Worm (Caenorhabditis elegans): ENCODE measurements around the gene K06H6.4.

DNA sequence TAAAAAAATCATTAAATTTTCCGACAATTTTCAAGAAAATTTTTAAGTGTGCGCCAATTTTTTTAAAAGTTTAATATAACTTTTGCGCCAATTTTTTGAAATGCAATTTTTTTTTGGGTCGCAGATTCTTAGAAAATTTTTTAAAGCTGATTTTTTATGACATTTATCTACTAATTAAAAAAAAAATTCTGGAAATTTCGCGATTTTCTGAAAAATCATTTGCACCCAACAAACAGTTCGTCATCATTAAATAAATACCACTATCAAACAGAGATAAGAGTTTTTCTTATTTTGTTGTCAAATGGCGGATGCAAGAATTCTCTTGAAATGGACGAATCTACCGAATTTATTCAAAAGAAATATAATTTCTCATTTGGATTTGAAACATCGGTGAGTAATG, 36.2 kb downstream of the K06H6.4 start, which contains the start of gene F48G7.13:
- TF ChIP-seq skn-1 (tag; optimal IDR thresholded peaks at IDR 0.05): no peak
- TF ChIP-seq nhr-12 (tag; optimal IDR thresholded peaks at IDR 0.05): no peak
- no peak for TF ChIP-seq mdl-1 (tag; optimal IDR thresholded peaks at IDR 0.05)
- no peak for TF ChIP-seq nfya-1 (tag; optimal IDR thresholded peaks at IDR 0.05; ENCODE audit: insufficient read depth)
- no peak for TF ChIP-seq elt-2 (tag; optimal IDR thresholded peaks at IDR 0.05)
- TF ChIP-seq eor-1 (tag; optimal IDR thresholded peaks at IDR 0.05): no peak
- TF ChIP-seq lin-15B (tag; optimal IDR thresholded peaks at IDR 0.05): no peak
- no peak for TF ChIP-seq unc-39 (tag; optimal IDR thresholded peaks at IDR 0.05)
- no peak for TF ChIP-seq pqm-1 (tag; optimal IDR thresholded peaks at IDR 0.05)
- TF ChIP-seq ztf-4 (tag; optimal IDR thresholded peaks at IDR 0.05): no peak
- no peak for TF ChIP-seq unc-62 (GFP tag; optimal IDR thresholded peaks at IDR 0.05)
- no peak for TF ChIP-seq egl-27 (tag; optimal IDR thresholded peaks at IDR 0.05)
- TF ChIP-seq fos-1 (tag; optimal IDR thresholded peaks at IDR 0.05): no peak
- TF ChIP-seq fkh-10 (GFP tag; optimal IDR thresholded peaks at IDR 0.05): no peak

Measured in whole organism, L3 larva.